Worm (Caenorhabditis elegans) whole organism, mixed stage, embryonic: ENCODE data around the gene clec-2.

Source experiments
- M03D4.4 ChIP-seq: sonication (generic microtip); optimal IDR thresholded peaks from 2 replicates; lab custom pipeline; 2017; ENCODE audit warnings: mild to moderate bottlenecking, missing genetic modification characterization, missing compliant biosample characterization
- bed-3 ChIP-seq: fragments of 200-800 bp; sonication (Bioruptor generic); optimal IDR thresholded peaks from 3 replicates; lab custom pipeline; 2018; ENCODE audit warnings: mild to moderate bottlenecking, missing genetic modification characterization, moderate library complexity, missing compliant biosample characterization
- blmp-1 ChIP-seq: fragments of 150-350 bp; optimal IDR thresholded peaks from 2 replicates; lab custom pipeline; 2014; ENCODE audit warnings: missing biosample characterization, missing genetic modification characterization
- ceh-39 ChIP-seq: fragments of 150-350 bp; optimal IDR thresholded peaks from 2 replicates; lab custom pipeline; 2014; ENCODE audit warnings: missing biosample characterization, missing genetic modification characterization
- ceh-43 ChIP-seq: fragments of 200-800 bp; sonication (Bioruptor generic); optimal IDR thresholded peaks from 2 replicates; lab custom pipeline; 2018; ENCODE audit warnings: mild to moderate bottlenecking, missing genetic modification characterization, moderate library complexity, missing compliant biosample characterization
- ceh-83 ChIP-seq: fragments of 200-800 bp; sonication (Bioruptor generic); optimal IDR thresholded peaks from 2 replicates; lab custom pipeline; 2018; ENCODE audit warnings: mild to moderate bottlenecking, missing genetic modification characterization, missing compliant biosample characterization
- ces-1 ChIP-seq: fragments of 150-350 bp; optimal IDR thresholded peaks from 2 replicates; lab custom pipeline; 2014; ENCODE audit warnings: missing biosample characterization, missing genetic modification reagents, missing genetic modification characterization
- cnd-1 ChIP-seq: fragments of 200-800 bp; sonication (Bioruptor generic); optimal IDR thresholded peaks from 2 replicates; lab custom pipeline; 2018; ENCODE audit warnings: mild to moderate bottlenecking, missing genetic modification characterization, missing compliant biosample characterization
- elt-1 ChIP-seq: sonication (generic microtip); optimal IDR thresholded peaks from 2 replicates; lab custom pipeline; 2017; ENCODE audit warnings: missing genetic modification characterization, mild to moderate bottlenecking, missing compliant biosample characterization, antibody characterized with exemption, moderate library complexity, borderline replicate concordance; ENCODE audit not compliant: insufficient read depth
- elt-3 ChIP-seq: fragments of 150-350 bp; optimal IDR thresholded peaks from 2 replicates; lab custom pipeline; 2014; ENCODE audit warnings: missing biosample characterization, missing genetic modification characterization
- flh-1 ChIP-seq: fragments of 200-800 bp; sonication (Bioruptor generic); optimal IDR thresholded peaks from 2 replicates; lab custom pipeline; 2018; ENCODE audit warnings: mild to moderate bottlenecking, missing genetic modification characterization, moderate library complexity, missing compliant biosample characterization
- ham-2 ChIP-seq: fragments of 200-800 bp; sonication (Bioruptor generic); optimal IDR thresholded peaks from 2 replicates; lab custom pipeline; 2018; ENCODE audit warnings: mild to moderate bottlenecking, missing genetic modification characterization, missing compliant biosample characterization
- hlh-1 ChIP-seq: fragments of 150-350 bp; optimal IDR thresholded peaks from 2 replicates; lab custom pipeline; 2014; ENCODE audit warnings: missing biosample characterization, missing genetic modification reagents, missing genetic modification characterization
- lin-13 ChIP-seq: fragments of 150-350 bp; optimal IDR thresholded peaks from 2 replicates; lab custom pipeline; 2014; ENCODE audit warnings: missing biosample characterization, missing genetic modification characterization
- lin-32 ChIP-seq: fragments of 200-800 bp; sonication (Bioruptor generic); optimal IDR thresholded peaks from 2 replicates; lab custom pipeline; 2018; ENCODE audit warnings: mild to moderate bottlenecking, missing genetic modification characterization, missing compliant biosample characterization
- mab-5 ChIP-seq: fragments of 150-350 bp; optimal IDR thresholded peaks from 2 replicates; lab custom pipeline; 2014; ENCODE audit warnings: missing biosample characterization, missing genetic modification characterization
- mep-1 ChIP-seq: fragments of 150-350 bp; optimal IDR thresholded peaks from 2 replicates; lab custom pipeline; 2017; ENCODE audit warnings: missing biosample characterization, missing genetic modification reagents, missing genetic modification characterization, inconsistent platforms
- mls-2 ChIP-seq: sonication (generic microtip); optimal IDR thresholded peaks from 2 replicates; lab custom pipeline; 2016; ENCODE audit warnings: mild to moderate bottlenecking, missing genetic modification characterization, moderate library complexity, missing compliant biosample characterization
- nhr-12 ChIP-seq: fragments of 150-350 bp; optimal IDR thresholded peaks from 2 replicates; lab custom pipeline; 2014; ENCODE audit warnings: missing biosample characterization, missing genetic modification characterization
- nhr-237 ChIP-seq: fragments of 150-350 bp; optimal IDR thresholded peaks from 2 replicates; lab custom pipeline; 2014; ENCODE audit warnings: missing biosample characterization, missing genetic modification characterization
- nhr-76 ChIP-seq: sonication (generic microtip); optimal IDR thresholded peaks from 2 replicates; lab custom pipeline; 2017; ENCODE audit warnings: missing biosample characterization, missing genetic modification characterization
- pha-4 ChIP-seq: fragments of 150-350 bp; optimal IDR thresholded peaks from 2 replicates; lab custom pipeline; 2018; ENCODE audit warnings: missing biosample characterization, missing genetic modification reagents, missing genetic modification characterization
- sem-2 ChIP-seq: fragments of 200-800 bp; sonication (Bioruptor generic); optimal IDR thresholded peaks from 2 replicates; lab custom pipeline; 2018; ENCODE audit warnings: mild to moderate bottlenecking, missing genetic modification characterization, missing compliant biosample characterization
- snpc-4 ChIP-seq: fragments of 150-350 bp; optimal IDR thresholded peaks from 2 replicates; lab custom pipeline; 2014; ENCODE audit warnings: missing biosample characterization, missing genetic modification characterization
- sptf-1 ChIP-seq: sonication (generic microtip); optimal IDR thresholded peaks from 2 replicates; lab custom pipeline; 2017; ENCODE audit warnings: mild to moderate bottlenecking, missing genetic modification characterization, moderate library complexity, missing compliant biosample characterization
- tbx-8 ChIP-seq: fragments of 200-800 bp; sonication (Bioruptor generic); optimal IDR thresholded peaks from 2 replicates; lab custom pipeline; 2018; ENCODE audit warnings: mild to moderate bottlenecking, missing genetic modification characterization, moderate library complexity, missing compliant biosample characterization
- unc-120 ChIP-seq: sonication (generic microtip); optimal IDR thresholded peaks from 2 replicates; lab custom pipeline; 2017; ENCODE audit warnings: missing genetic modification characterization, missing compliant biosample characterization; ENCODE audit not compliant: poor library complexity, severe bottlenecking
- unc-39 ChIP-seq: fragments of 150-350 bp; optimal IDR thresholded peaks from 2 replicates; lab custom pipeline; 2014; ENCODE audit warnings: missing biosample characterization, missing genetic modification characterization
- zip-8 ChIP-seq: fragments of 150-350 bp; optimal IDR thresholded peaks from 2 replicates; lab custom pipeline; 2014; ENCODE audit warnings: missing biosample characterization, missing genetic modification characterization
- ztf-11 ChIP-seq: fragments of 150-350 bp; optimal IDR thresholded peaks from 2 replicates; lab custom pipeline; 2014; ENCODE audit warnings: missing biosample characterization, missing genetic modification characterization

clec-2 gene

ce11 chrII:3024655-3025054 is 1.4 kb upstream of the clec-2 start:
- TF ChIP-seq lin-13 = no peak
- TF ChIP-seq sem-2 (GFP tag; lab: Kevin White, UChicago) = no peak
- TF ChIP-seq flh-1 (GFP tag; lab: Kevin White, UChicago) = no peak
- TF ChIP-seq ceh-39 (tag; lab: Kevin White, UChicago) = no peak
- TF ChIP-seq cnd-1 = no peak
- TF ChIP-seq ztf-11 (tag; lab: Kevin White, UChicago) = no peak
- no peak for TF ChIP-seq mep-1 (tag; lab: Kevin White, UChicago)
- no peak for TF ChIP-seq sptf-1
- no peak for TF ChIP-seq bed-3
- TF ChIP-seq lin-32 (GFP tag; lab: Kevin White, UChicago) = no peak
- TF ChIP-seq zip-8 = no peak
- no peak for TF ChIP-seq ceh-43 (GFP tag; lab: Kevin White, UChicago)
- TF ChIP-seq snpc-4 = no peak
- no peak for TF ChIP-seq unc-120 (tag; lab: Kevin White, UChicago)
- TF ChIP-seq ceh-83 = no peak
- TF ChIP-seq ces-1 (GFP tag; lab: Kevin White, UChicago) = no peak
- TF ChIP-seq pha-4 (tag; lab: Kevin White, UChicago) = no peak
- TF ChIP-seq blmp-1 (tag; lab: Kevin White, UChicago) = no peak
- no peak for TF ChIP-seq unc-39 (tag; lab: Kevin White, UChicago)
- no peak for TF ChIP-seq ham-2 (GFP tag; lab: Kevin White, UChicago)
- TF ChIP-seq, all 35 proteins: peak for 0

ce11 chrII:3020899-3021298 is 2.3 kb downstream of the clec-2 start:
- no peak for TF ChIP-seq lin-32 (GFP tag; lab: Kevin White, UChicago)
- no peak for TF ChIP-seq cnd-1
- TF ChIP-seq ces-1 (GFP tag; lab: Kevin White, UChicago) = no peak
- no peak for TF ChIP-seq M03D4.4
- no peak for TF ChIP-seq tbx-8
- no peak for TF ChIP-seq sptf-1
- no peak for TF ChIP-seq nhr-76
- no peak for TF ChIP-seq hlh-1 (tag; lab: Kevin White, UChicago)
- TF ChIP-seq flh-1 (GFP tag; lab: Kevin White, UChicago) = no peak
- no peak for TF ChIP-seq unc-39 (tag; lab: Kevin White, UChicago)
- TF ChIP-seq nhr-237 = no peak
- no peak for TF ChIP-seq ceh-39 (tag; lab: Kevin White, UChicago)
- TF ChIP-seq mls-2 (tag; lab: Kevin White, UChicago) = no peak
- no peak for TF ChIP-seq elt-1

- TF ChIP-seq mls-2 (tag; lab: Kevin White, UChicago) (no peak), ztf-11 (tag; lab: Kevin White, UChicago) (no peak)
These were observed 3.4 kb downstream of the clec-2 start, which contains the start of gene clec-3 for ce11 chrII:3019807-3020206. Gene clec-3, minus strand, starts transcription at chrII:3019907.

- no peak for TF ChIP-seq mls-2 (tag; lab: Kevin White, UChicago)
- no peak for TF ChIP-seq nhr-237
- no peak for TF ChIP-seq ham-2 (GFP tag; lab: Kevin White, UChicago)
- TF ChIP-seq nhr-76 = no peak
- TF ChIP-seq snpc-4 = no peak
- no peak for TF ChIP-seq ztf-11 (tag; lab: Kevin White, UChicago)
- no peak for TF ChIP-seq unc-39 (tag; lab: Kevin White, UChicago)
- TF ChIP-seq tbx-8 = no peak
- no peak for TF ChIP-seq ces-1 (GFP tag; lab: Kevin White, UChicago)
- TF ChIP-seq sem-2 (GFP tag; lab: Kevin White, UChicago) = no peak
- no peak for TF ChIP-seq lin-13
- no peak for TF ChIP-seq lin-32 (GFP tag; lab: Kevin White, UChicago)
- no peak for TF ChIP-seq ceh-39 (tag; lab: Kevin White, UChicago)
- no peak for TF ChIP-seq elt-1
- TF ChIP-seq cnd-1 = no peak
- no peak for TF ChIP-seq mab-5 (tag; lab: Kevin White, UChicago)
- no peak for TF ChIP-seq mep-1 (tag; lab: Kevin White, UChicago)
- TF ChIP-seq blmp-1 (tag; lab: Kevin White, UChicago) = no peak
- no peak for TF ChIP-seq nhr-12 (tag; lab: Kevin White, UChicago)
- no peak for TF ChIP-seq elt-3 (tag; lab: Kevin White, UChicago)
These were observed 8.9 kb downstream of the clec-2 start, which contains the start of gene C41H7.2 for ce11 chrII:3014196-3014849. Gene C41H7.2, plus strand, starts transcription at chrII:3014817.

ce11 chrII:3012133-3012532 is 11.1 kb downstream of the clec-2 start, which contains the start of gene C41H7.9:
Gene C41H7.9, minus strand, starts transcription at chrII:3012233.
- no peak for TF ChIP-seq ztf-11 (tag; lab: Kevin White, UChicago)
